ENCODE assay signal across 1 fruit fly cellular context in the genomic region with DNA sequence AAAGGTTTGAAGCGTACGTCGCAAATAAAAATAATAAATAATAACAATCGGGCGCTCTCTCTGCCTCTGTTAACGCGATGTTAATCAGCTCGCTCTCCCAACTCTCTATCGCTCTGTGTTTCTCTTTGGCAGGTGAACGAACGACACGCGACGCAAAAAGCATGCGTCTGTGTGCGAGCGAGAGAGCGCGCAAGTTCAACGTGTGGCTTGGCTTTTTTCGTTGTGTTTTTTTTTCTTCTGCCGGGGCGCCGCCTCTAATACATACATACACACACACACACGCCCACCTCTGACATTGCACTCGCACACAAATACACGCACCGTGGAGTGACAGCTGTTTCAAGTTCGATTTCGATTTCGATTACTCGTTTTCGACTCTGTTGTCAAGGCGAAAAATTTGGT.
TF ChIP-seq lines count a peak whose summit lies in the region.

No protein-coding gene starts in this region.

TF ChIP-seq in whole organism, embryonic, 481 proteins besides CTCF, POLR2A, EP300 and RAD21 (continued from another document):
- TF ChIP-seq Sin3A (optimal IDR thresholded peaks at IDR 0.05; lab: Kevin White, UChicago) (no peak), CG13894 (tag; optimal IDR thresholded peaks at IDR 0.05; lab: Kevin White, UChicago) (no peak), unc-4 (GFP tag; IDR thresholded peaks at IDR 0.05; lab: Robert Waterston, UW; ENCODE audit: partially characterized antibody) (peak; percentile 36; the same call in 1 of the 2 replicates), bowl (GFP tag; IDR thresholded peaks at IDR 0.05; lab: Robert Waterston, UW) (no peak), MBD-R2 (GFP tag; IDR thresholded peaks at IDR 0.05; lab: Robert Waterston, UW) (no peak), CG10462 (GFP tag; optimal IDR thresholded peaks at IDR 0.05; lab: Kevin White, UChicago) (no peak), pfk (GFP tag; optimal IDR thresholded peaks at IDR 0.05; lab: Kevin White, UChicago) (no peak), Six4 (GFP tag; optimal IDR thresholded peaks at IDR 0.05; lab: Kevin White, UChicago) (no peak), ken (GFP tag; IDR thresholded peaks at IDR 0.05; lab: Robert Waterston, UW) (no peak), CG8924 (tag; optimal IDR thresholded peaks at IDR 0.05; lab: Kevin White, UChicago) (no peak), HmgZ (tag; optimal IDR thresholded peaks at IDR 0.05; lab: Kevin White, UChicago) (no peak), CG3281 (GFP tag; optimal IDR thresholded peaks at IDR 0.05; lab: Kevin White, UChicago) (no peak), CG7839 (tag; optimal IDR thresholded peaks at IDR 0.05; lab: Kevin White, UChicago) (no peak), da (GFP tag; optimal IDR thresholded peaks at IDR 0.05; lab: Kevin White, UChicago) (no peak), nmo (GFP tag; optimal IDR thresholded peaks at IDR 0.05; lab: Kevin White, UChicago) (no peak), CG2678 (tag; optimal IDR thresholded peaks at IDR 0.05; lab: Kevin White, UChicago) (no peak), pita (GFP tag; optimal IDR thresholded peaks at IDR 0.05; lab: Kevin White, UChicago) (no peak), CG18764 (GFP tag; optimal IDR thresholded peaks at IDR 0.05; lab: Kevin White, UChicago) (no peak), ac (GFP tag; optimal IDR thresholded peaks at IDR 0.05; lab: Kevin White, UChicago) (no peak), abd-A (tag; optimal IDR thresholded peaks at IDR 0.05; lab: Kevin White, UChicago) (no peak), Tbp (GFP tag; optimal IDR thresholded peaks at IDR 0.05; lab: Kevin White, UChicago) (no peak), CG4820 (GFP tag; optimal IDR thresholded peaks at IDR 0.05; lab: Kevin White, UChicago) (no peak), crol (GFP tag; IDR thresholded peaks at IDR 0.05; lab: Robert Waterston, UW) (no peak), pb (GFP tag; optimal IDR thresholded peaks at IDR 0.05; lab: Kevin White, UChicago) (no peak), her (GFP tag; optimal IDR thresholded peaks at IDR 0.05; lab: Kevin White, UChicago) (no peak), Med (GFP tag; lab: Kevin White, UChicago) (peak; percentile 54), CG13296 (GFP tag; optimal IDR thresholded peaks at IDR 0.05; lab: Kevin White, UChicago) (no peak), CG6791 (GFP tag; IDR thresholded peaks at IDR 0.05; lab: Robert Waterston, UW; ENCODE audit: partially characterized antibody) (no peak; the same call in 2 of the 3 replicates), wor (GFP tag; IDR thresholded peaks at IDR 0.05; lab: Robert Waterston, UW) (no peak), jing (GFP tag; optimal IDR thresholded peaks at IDR 0.05; lab: Kevin White, UChicago) (no peak), CG6175 (GFP tag; IDR thresholded peaks at IDR 0.05; lab: Robert Waterston, UW) (peak; percentile 99), CG10267 (tag; optimal IDR thresholded peaks at IDR 0.05; lab: Kevin White, UChicago) (no peak), scrt (GFP tag; optimal IDR thresholded peaks at IDR 0.05; lab: Kevin White, UChicago) (no peak), crp (GFP tag; optimal IDR thresholded peaks at IDR 0.05; lab: Kevin White, UChicago) (peak in 1 of 2 experiments; percentile 66), Dfd (GFP tag; optimal IDR thresholded peaks at IDR 0.05; lab: Kevin White, UChicago) (no peak), chinmo (GFP tag; IDR thresholded peaks at IDR 0.05; lab: Robert Waterston, UW; ENCODE audit: partially characterized antibody) (peak; percentile 96), Hr51 (GFP tag; optimal IDR thresholded peaks at IDR 0.05; lab: Kevin White, UChicago) (no peak), vfl (GFP tag; optimal IDR thresholded peaks at IDR 0.05; lab: Kevin White, UChicago) (no peak), ATbp (GFP tag; optimal IDR thresholded peaks at IDR 0.05; lab: Kevin White, UChicago) (no peak), pnt (GFP tag; optimal IDR thresholded peaks at IDR 0.05; lab: Kevin White, UChicago) (no peak), CG3163 (GFP tag; optimal IDR thresholded peaks at IDR 0.05; lab: Kevin White, UChicago) (peak; percentile 74), CG5180 (GFP tag; optimal IDR thresholded peaks at IDR 0.05; lab: Kevin White, UChicago) (no peak), nerfin-2 (GFP tag; IDR thresholded peaks at IDR 0.05; lab: Robert Waterston, UW; ENCODE audit: partially characterized antibody) (no peak), salm (tag; optimal IDR thresholded peaks at IDR 0.05; lab: Kevin White, UChicago) (no peak), Bdp1 (GFP tag; optimal IDR thresholded peaks at IDR 0.05; lab: Kevin White, UChicago) (no peak), ewg (GFP tag; optimal IDR thresholded peaks at IDR 0.05; lab: Kevin White, UChicago) (peak; percentile 50), Poxn (GFP tag; IDR thresholded peaks at IDR 0.05; lab: Robert Waterston, UW) (no peak), Lim3 (GFP tag; IDR thresholded peaks at IDR 0.05; lab: Robert Waterston, UW) (no peak), CG31441 (GFP tag; IDR thresholded peaks at IDR 0.05; lab: Robert Waterston, UW) (no peak), Atf6 (GFP tag; IDR thresholded peaks at IDR 0.05; lab: Robert Waterston, UW) (no peak), CG11696 (GFP tag; IDR thresholded peaks at IDR 0.05; lab: Robert Waterston, UW) (no peak), CG6854 (GFP tag; optimal IDR thresholded peaks at IDR 0.05; lab: Kevin White, UChicago) (no peak), mirr (GFP tag; optimal IDR thresholded peaks at IDR 0.05; lab: Kevin White, UChicago) (no peak), CG1792 (GFP tag; optimal IDR thresholded peaks at IDR 0.05; lab: Kevin White, UChicago) (no peak), CG7786 (GFP tag; optimal IDR thresholded peaks at IDR 0.05; lab: Kevin White, UChicago) (no peak), CG17359 (tag; optimal IDR thresholded peaks at IDR 0.05; lab: Kevin White, UChicago) (no peak), ro (GFP tag; IDR thresholded peaks at IDR 0.05; lab: Robert Waterston, UW) (no peak), CG16779 (GFP tag; IDR thresholded peaks at IDR 0.05; lab: Robert Waterston, UW) (no peak), CG12071 (GFP tag; optimal IDR thresholded peaks at IDR 0.05; lab: Kevin White, UChicago) (no peak), NC2β (GFP tag; optimal IDR thresholded peaks at IDR 0.05; lab: Kevin White, UChicago) (no peak), CG11247 (GFP tag; IDR thresholded peaks at IDR 0.05; lab: Robert Waterston, UW) (no peak), CG3847 (GFP tag; IDR thresholded peaks at IDR 0.05; lab: Robert Waterston, UW) (no peak), CG2712 (tag; optimal IDR thresholded peaks at IDR 0.05; lab: Kevin White, UChicago) (no peak), Chrac-16 (GFP tag; optimal IDR thresholded peaks at IDR 0.05; lab: Kevin White, UChicago) (no peak), maf-S (GFP tag; optimal IDR thresholded peaks at IDR 0.05; lab: Kevin White, UChicago) (no peak), Ravus (GFP tag; IDR thresholded peaks at IDR 0.05; lab: Robert Waterston, UW) (no peak), jumu (GFP tag; optimal IDR thresholded peaks at IDR 0.05; lab: Kevin White, UChicago) (no peak), CG11085 (GFP tag; IDR thresholded peaks at IDR 0.05; lab: Robert Waterston, UW) (no peak), pum (GFP tag; optimal IDR thresholded peaks at IDR 0.05; lab: Kevin White, UChicago) (no peak), CG10147 (GFP tag; optimal IDR thresholded peaks at IDR 0.05; lab: Kevin White, UChicago) (no peak), tll (GFP tag; optimal IDR thresholded peaks at IDR 0.05; lab: Kevin White, UChicago) (no peak), Bteb2 (GFP tag; optimal IDR thresholded peaks at IDR 0.05; lab: Kevin White, UChicago) (no peak), CG4424 (GFP tag; optimal IDR thresholded peaks at IDR 0.05; lab: Kevin White, UChicago) (no peak), schlank (tag; optimal IDR thresholded peaks at IDR 0.05; lab: Kevin White, UChicago) (no peak), Adf1 (GFP tag; IDR thresholded peaks at IDR 0.05; lab: Robert Waterston, UW) (peak; percentile 69), Asciz (GFP tag; optimal IDR thresholded peaks at IDR 0.05; lab: Kevin White, UChicago) (no peak), yki (optimal IDR thresholded peaks at IDR 0.05; lab: Kevin White, UChicago) (peak; percentile 67), eve (GFP tag; optimal IDR thresholded peaks at IDR 0.05; lab: Kevin White, UChicago) (no peak), CG16813 (GFP tag; IDR thresholded peaks at IDR 0.05; lab: Robert Waterston, UW; ENCODE audit: partially characterized antibody) (no peak), Gsc (GFP tag; IDR thresholded peaks at IDR 0.05; lab: Robert Waterston, UW) (no peak), wdn (GFP tag; IDR thresholded peaks at IDR 0.05; lab: Robert Waterston, UW) (no peak), CG32772 (GFP tag; IDR thresholded peaks at IDR 0.05; lab: Robert Waterston, UW) (peak; percentile 81), CG14441 (GFP tag; IDR thresholded peaks at IDR 0.05; lab: Robert Waterston, UW) (no peak), CG6654 (GFP tag; optimal IDR thresholded peaks at IDR 0.05; lab: Kevin White, UChicago) (no peak), D (optimal IDR thresholded peaks at IDR 0.05; lab: Kevin White, UChicago) (no peak), D (GFP tag; optimal IDR thresholded peaks at IDR 0.05; lab: Kevin White, UChicago) (no peak), CG7987 (GFP tag; optimal IDR thresholded peaks at IDR 0.05; lab: Kevin White, UChicago) (no peak), Camta (GFP tag; optimal IDR thresholded peaks at IDR 0.05; lab: Kevin White, UChicago) (no peak), dm (GFP tag; optimal IDR thresholded peaks at IDR 0.05; lab: Kevin White, UChicago) (peak; percentile 26), CG10959 (GFP tag; IDR thresholded peaks at IDR 0.05; lab: Robert Waterston, UW) (no peak), Xbp1 (GFP tag; optimal IDR thresholded peaks at IDR 0.05; lab: Kevin White, UChicago) (no peak), onecut (GFP tag; IDR thresholded peaks at IDR 0.05; lab: Robert Waterston, UW) (no peak), CG16863 (GFP tag; optimal IDR thresholded peaks at IDR 0.05; lab: Kevin White, UChicago) (no peak), CG13287 (GFP tag; IDR thresholded peaks at IDR 0.05; lab: Robert Waterston, UW; ENCODE audit: partially characterized antibody) (peak; percentile 35; the same call in 1 of the 2 replicates), tna (GFP tag; IDR thresholded peaks at IDR 0.05; lab: Robert Waterston, UW; ENCODE audit: partially characterized antibody) (no peak), zen (tag; optimal IDR thresholded peaks at IDR 0.05; lab: Kevin White, UChicago) (no peak), CG8388 (GFP tag; optimal IDR thresholded peaks at IDR 0.05; lab: Kevin White, UChicago) (no peak), CG18619 (GFP tag; optimal IDR thresholded peaks at IDR 0.05; lab: Kevin White, UChicago) (no peak), sd (tag; optimal IDR thresholded peaks at IDR 0.05; lab: Kevin White, UChicago) (peak; percentile 48), mld (GFP tag; IDR thresholded peaks at IDR 0.05; lab: Robert Waterston, UW; ENCODE audit: partially characterized antibody) (no peak), klu (GFP tag; IDR thresholded peaks at IDR 0.05; lab: Robert Waterston, UW) (no peak), knrl (GFP tag; IDR thresholded peaks at IDR 0.05; lab: Robert Waterston, UW; ENCODE audit: partially characterized antibody) (no peak), CG33213 (GFP tag; optimal IDR thresholded peaks at IDR 0.05; lab: Kevin White, UChicago) (no peak), psq (GFP tag; optimal IDR thresholded peaks at IDR 0.05; lab: Kevin White, UChicago) (no peak), Spps (tag; optimal IDR thresholded peaks at IDR 0.05; lab: Kevin White, UChicago) (no peak), CG43689 (GFP tag; IDR thresholded peaks at IDR 0.05; lab: Robert Waterston, UW) (no peak), stwl (tag; optimal IDR thresholded peaks at IDR 0.05; lab: Kevin White, UChicago) (peak; percentile 27), Drgx (GFP tag; IDR thresholded peaks at IDR 0.05; lab: Robert Waterston, UW) (peak; percentile 65), Dip3 (GFP tag; optimal IDR thresholded peaks at IDR 0.05; lab: Kevin White, UChicago) (no peak), CG18599 (GFP tag; optimal IDR thresholded peaks at IDR 0.05; lab: Kevin White, UChicago) (no peak), CG13123 (GFP tag; optimal IDR thresholded peaks at IDR 0.05; lab: Kevin White, UChicago) (no peak), NfI (GFP tag; optimal IDR thresholded peaks at IDR 0.05; lab: Kevin White, UChicago) (no peak), C15 (GFP tag; IDR thresholded peaks at IDR 0.05; lab: Robert Waterston, UW) (no peak), cwo (GFP tag; optimal IDR thresholded peaks at IDR 0.05; lab: Kevin White, UChicago) (peak; percentile 86), vnd (GFP tag; IDR thresholded peaks at IDR 0.05; lab: Robert Waterston, UW; ENCODE audit: partially characterized antibody) (no peak), bcd (GFP tag; optimal IDR thresholded peaks at IDR 0.05; lab: Kevin White, UChicago) (no peak), CG10209 (GFP tag; optimal IDR thresholded peaks at IDR 0.05; lab: Kevin White, UChicago) (no peak), CG12219 (GFP tag; optimal IDR thresholded peaks at IDR 0.05; lab: Kevin White, UChicago) (no peak), Elba2 (GFP tag; optimal IDR thresholded peaks at IDR 0.05; lab: Kevin White, UChicago) (no peak), Taf1 (GFP tag; IDR thresholded peaks at IDR 0.05; lab: Robert Waterston, UW) (no peak), nau (GFP tag; optimal IDR thresholded peaks at IDR 0.05; lab: Kevin White, UChicago) (no peak), MESR4 (GFP tag; optimal IDR thresholded peaks at IDR 0.05; lab: Kevin White, UChicago) (no peak), CG18262 (tag; optimal IDR thresholded peaks at IDR 0.05; lab: Kevin White, UChicago) (no peak)
TF ChIP-seq in whole organism, embryonic: peak in this region for 46.
